Worm (Caenorhabditis elegans) whole organism, midembryonic: ENCODE data around the gene C34D10.5.

ENCODE experiments used
- cog-1 ChIP-seq: sonication (generic microtip); optimal IDR thresholded peaks from 2 replicates; lab custom pipeline; 2016; ENCODE audit warnings: missing genetic modification characterization, missing compliant biosample characterization
- ztf-23 ChIP-seq: fragments of 200-800 bp; sonication (Bioruptor generic); IDR thresholded peaks from 2 replicates; pipeline ENCODE4 v1.3.6; 2022; ENCODE audit warnings: missing genetic modification reagents, missing genetic modification characterization, missing compliant biosample characterization
- ztf-29 ChIP-seq: fragments of 200-800 bp; sonication (Bioruptor generic); IDR thresholded peaks from 2 replicates; pipeline ENCODE4 v1.3.6; 2022; ENCODE audit warnings: missing genetic modification reagents, missing genetic modification characterization, missing compliant biosample characterization

ce11 chrX:7998942-7999341 lies 18.9 kb upstream of the C34D10.5 start:
- no peak for TF ChIP-seq ztf-23 (GFP tag; lab: Robert Waterston, UW)
- no peak for TF ChIP-seq cog-1 (tag; lab: Kevin White, UChicago)
- TF ChIP-seq ztf-29, result no peak
